Fruit fly (Drosophila melanogaster): ENCODE data around the gene cad.

Gene cad

DNA sequence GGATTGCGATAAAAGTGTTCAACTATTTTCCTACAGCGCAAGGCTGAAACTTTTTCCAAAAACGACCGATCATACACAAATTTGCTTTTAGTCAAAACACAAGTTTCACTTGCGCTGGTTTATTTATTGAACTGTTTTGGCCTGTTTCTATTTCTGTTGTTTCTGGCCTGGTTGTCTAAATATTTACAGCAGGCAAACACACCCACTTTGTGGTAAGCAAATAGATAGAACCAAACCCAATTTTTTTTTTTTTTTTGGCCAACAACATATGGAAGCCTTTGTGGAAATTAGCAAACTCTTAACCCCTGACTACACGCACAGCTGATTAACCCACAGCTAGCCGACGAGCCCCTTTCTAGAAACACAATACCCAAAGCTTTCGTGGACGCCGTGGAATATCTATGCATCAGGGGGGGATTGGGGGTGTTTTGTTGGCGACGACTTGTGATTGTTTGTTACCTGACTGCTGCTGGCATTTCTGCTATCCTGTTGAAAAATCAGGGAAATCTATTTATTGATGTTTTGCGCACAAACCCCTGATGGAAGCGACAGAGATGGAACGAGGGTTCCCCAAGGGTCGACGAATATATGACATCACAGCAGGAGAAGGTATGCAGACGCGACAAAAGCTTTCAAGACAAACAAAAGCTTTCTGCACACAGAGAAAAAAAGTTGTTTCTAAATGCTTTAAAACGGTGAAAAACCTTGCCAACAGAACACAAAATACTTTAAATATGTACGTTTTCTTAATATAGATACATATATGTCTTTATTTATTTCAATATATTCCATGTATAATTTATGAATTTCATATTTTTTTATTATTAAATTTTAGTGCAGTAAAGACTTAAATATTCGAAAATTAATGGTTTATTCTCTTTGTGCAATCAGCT, 37.3 kb downstream of the cad start (continued):
- TF ChIP-seq CG15696 (tag; optimal IDR thresholded peaks at IDR 0.05) (no peak), CG43689 (GFP tag; IDR thresholded peaks at IDR 0.05) (no peak), wor (GFP tag; IDR thresholded peaks at IDR 0.05) (no peak), CG6654 (GFP tag; optimal IDR thresholded peaks at IDR 0.05) (no peak), Gug (GFP tag; IDR thresholded peaks at IDR 0.05) (no peak), en (GFP tag; optimal IDR thresholded peaks at IDR 0.05) (no peak), Pdp1 (GFP tag; optimal IDR thresholded peaks at IDR 0.05) (no peak), tap (tag; optimal IDR thresholded peaks at IDR 0.05) (no peak), CG14050 (GFP tag; IDR thresholded peaks at IDR 0.05) (no peak), NC2α (GFP tag; optimal IDR thresholded peaks at IDR 0.05) (no peak), shn (GFP tag; optimal IDR thresholded peaks at IDR 0.05) (no peak), Sry-δ (GFP tag; optimal IDR thresholded peaks at IDR 0.05) (no peak), gt (GFP tag; IDR thresholded peaks at IDR 0.05) (no peak), trem (tag; optimal IDR thresholded peaks at IDR 0.05) (no peak), lbe (GFP tag; optimal IDR thresholded peaks at IDR 0.05) (no peak), CG15601 (tag; optimal IDR thresholded peaks at IDR 0.05) (peak; percentile 49), CG14965 (GFP tag; optimal IDR thresholded peaks at IDR 0.05; ENCODE audit: borderline replicate concordance) (peak; percentile 15), HmgZ (tag; optimal IDR thresholded peaks at IDR 0.05) (peak; percentile 22), CG12071 (GFP tag; optimal IDR thresholded peaks at IDR 0.05) (peak; percentile 65), CG10654 (GFP tag; optimal IDR thresholded peaks at IDR 0.05) (no peak), Mad (GFP tag; optimal IDR thresholded peaks at IDR 0.05) (no peak), Bdp1 (GFP tag; optimal IDR thresholded peaks at IDR 0.05) (no peak), CG9817 (tag; optimal IDR thresholded peaks at IDR 0.05) (peak; percentile 47), Dref (GFP tag; IDR thresholded peaks at IDR 0.05) (no peak), zen (tag; optimal IDR thresholded peaks at IDR 0.05) (no peak), CG4424 (GFP tag; optimal IDR thresholded peaks at IDR 0.05) (no peak), bcd (GFP tag; optimal IDR thresholded peaks at IDR 0.05) (peak; percentile 20), Doc2 (GFP tag; IDR thresholded peaks at IDR 0.05) (no peak), lov (optimal IDR thresholded peaks at IDR 0.05) (no peak), lov (GFP tag; IDR thresholded peaks at IDR 0.05) (no peak), Sox100B (GFP tag; optimal IDR thresholded peaks at IDR 0.05) (peak; percentile 45), pho (GFP tag; optimal IDR thresholded peaks at IDR 0.05) (peak; percentile 11), CG14860 (GFP tag; IDR thresholded peaks at IDR 0.05; ENCODE audit: partially characterized antibody) (no peak), ro (GFP tag; IDR thresholded peaks at IDR 0.05) (no peak), CG17612 (GFP tag; IDR thresholded peaks at IDR 0.05) (no peak), CG15011 (GFP tag; optimal IDR thresholded peaks at IDR 0.05) (peak; percentile 66), HLH3B (GFP tag; IDR thresholded peaks at IDR 0.05) (peak; percentile 33; the same call in 1 of the 2 replicates), CG11504 (tag; optimal IDR thresholded peaks at IDR 0.05) (peak; percentile 70), CG9609 (GFP tag; optimal IDR thresholded peaks at IDR 0.05) (no peak), ham (GFP tag; IDR thresholded peaks at IDR 0.05) (no peak), CG7963 (GFP tag; IDR thresholded peaks at IDR 0.05; ENCODE audit: partially characterized antibody) (no peak), CG8924 (tag; optimal IDR thresholded peaks at IDR 0.05) (peak; percentile 50), CG3995 (GFP tag; optimal IDR thresholded peaks at IDR 0.05) (no peak), CG4707 (GFP tag; optimal IDR thresholded peaks at IDR 0.05) (peak; percentile 41), Fer1 (GFP tag; optimal IDR thresholded peaks at IDR 0.05) (peak; percentile 74), tin (GFP tag; optimal IDR thresholded peaks at IDR 0.05) (no peak), sr (GFP tag; IDR thresholded peaks at IDR 0.05) (no peak; the same call in 2 of the 3 replicates), CG3163 (GFP tag; optimal IDR thresholded peaks at IDR 0.05) (no peak), unc-4 (GFP tag; IDR thresholded peaks at IDR 0.05; ENCODE audit: partially characterized antibody) (no peak), ci (GFP tag; IDR thresholded peaks at IDR 0.05) (peak; percentile 8; the same call in 2 of the 3 replicates)

Data from whole organism, embryonic.